Fruit fly (Drosophila melanogaster) whole organism, embryonic: ENCODE data around the gene CG7714.

Source experiments
- CG11093 ChIP-seq: fragments of 200-800 bp; sonication (Bioruptor generic); IDR thresholded peaks from 3 replicates; pipeline ENCODE4 v1.3.6; 2022; ENCODE audit warnings: missing biosample characterization, missing genetic modification characterization
- CG18619 ChIP-seq: fragments of 200-800 bp; sonication (Bioruptor generic); optimal IDR thresholded peaks from 3 replicates; lab custom pipeline; 2017; ENCODE audit warnings: missing biosample characterization, mild to moderate bottlenecking, missing genetic modification characterization
- CG3281 ChIP-seq: fragments of 200-800 bp; sonication (Bioruptor generic); optimal IDR thresholded peaks from 3 replicates; lab custom pipeline; 2017; ENCODE audit warnings: missing biosample characterization, mild to moderate bottlenecking, missing genetic modification characterization
- CG4820 ChIP-seq: fragments of 200-800 bp; sonication (Bioruptor generic); optimal IDR thresholded peaks from 3 replicates; lab custom pipeline; 2016; ENCODE audit warnings: missing biosample characterization, missing genetic modification characterization
- CG7928 ChIP-seq: fragments of 200-800 bp; sonication (Bioruptor generic); optimal IDR thresholded peaks from 2 replicates; lab custom pipeline; 2017; ENCODE audit warnings: missing biosample characterization, mild to moderate bottlenecking, missing genetic modification characterization
- CoRest ChIP-seq: fragments of 200-800 bp; sonication (Bioruptor generic); optimal IDR thresholded peaks from 3 replicates; lab custom pipeline; 2018; ENCODE audit warnings: missing biosample characterization, mild to moderate bottlenecking, missing genetic modification characterization, moderate library complexity
- Drgx ChIP-seq: fragments of 200-800 bp; sonication (Bioruptor generic); IDR thresholded peaks from 2 replicates; pipeline ENCODE4 v1.3.6; 2022; ENCODE audit warnings: missing biosample characterization, missing genetic modification characterization
- H15 ChIP-seq: fragments of 200-800 bp; sonication (Bioruptor generic); IDR thresholded peaks from 3 replicates; pipeline ENCODE4 v1.3.6; 2022; ENCODE audit warnings: missing biosample characterization, missing genetic modification characterization
- Neu2 ChIP-seq: fragments of 200-800 bp; sonication (Bioruptor generic); optimal IDR thresholded peaks from 3 replicates; lab custom pipeline; 2016; ENCODE audit warnings: missing biosample characterization, missing genetic modification characterization, borderline replicate concordance
- PHDP ChIP-seq: fragments of 200-800 bp; sonication (Bioruptor generic); optimal IDR thresholded peaks from 3 replicates; lab custom pipeline; 2018; ENCODE audit warnings: missing biosample characterization, mild to moderate bottlenecking, missing genetic modification characterization, moderate library complexity
- Rx ChIP-seq: fragments of 200-800 bp; sonication (Bioruptor generic); IDR thresholded peaks from 2 replicates; pipeline ENCODE4 v1.3.6; 2022; ENCODE audit warnings: missing biosample characterization, missing genetic modification characterization
- Sin3A ChIP-seq: fragments of >200 bp; optimal IDR thresholded peaks from 2 replicates; lab custom pipeline; 2018

- TF ChIP-seq CG4820 (GFP tag; lab: Kevin White, UChicago): no peak
- TF ChIP-seq CG11093 (GFP tag; lab: Robert Waterston, UW): no peak
- no peak for TF ChIP-seq CoRest (tag; lab: Kevin White, UChicago)
- no peak for TF ChIP-seq PHDP (tag; lab: Kevin White, UChicago)
- TF ChIP-seq H15: no peak
- TF ChIP-seq Neu2 (GFP tag; lab: Kevin White, UChicago): no peak
- no peak for TF ChIP-seq Drgx (GFP tag; lab: Robert Waterston, UW)
- no peak for TF ChIP-seq CG3281
- no peak for TF ChIP-seq CG7928 (GFP tag; lab: Kevin White, UChicago)
- no peak for TF ChIP-seq Sin3A
- TF ChIP-seq CG18619: no peak
- TF ChIP-seq Rx (GFP tag; lab: Robert Waterston, UW): no peak
Observed at dm6 chr3R:18694952-18695351, 31.3 kb downstream of the CG7714 start, which contains the start of gene CG34282.
